Fruit fly (Drosophila melanogaster) S2 (cell line): ENCODE data around the gene CG31816.

Experiments used
- CG8478 ChIP-seq: fragments of >200 bp; optimal IDR thresholded peaks from 2 replicates; lab custom pipeline; 2018
- CTCF ChIP-seq, 2 experiments: fragments of >200 bp; optimal IDR thresholded peaks; 2 replicates each; lab custom pipeline; 2018

- TF ChIP-seq CG8478 (lab: Kevin White, UChicago) (no peak), CTCF (optimal IDR thresholded peaks at IDR 0.05; lab: Kevin White, UChicago) (no peak)
Observed at dm6 chr2L:16549859-16550258, 7.5 kb downstream of the CG31816 start, which contains the start of gene CG5968.
